Worm (Caenorhabditis elegans): ENCODE data around the gene cla-1.

ce11 chrIV:7585273-7585882, 3.4 kb upstream of the cla-1 start:
- no peak for TF ChIP-seq lin-11 (tag; optimal IDR thresholded peaks at IDR 0.05)
- TF ChIP-seq pha-4 (tag; optimal IDR thresholded peaks at IDR 0.05), result no peak
- no peak for TF ChIP-seq hlh-8 (tag; optimal IDR thresholded peaks at IDR 0.05)
- no peak for TF ChIP-seq che-1 (tag; optimal IDR thresholded peaks at IDR 0.05)
- TF ChIP-seq ceh-2 (tag; optimal IDR thresholded peaks at IDR 0.05), result no peak
- no peak for TF ChIP-seq unc-3 (GFP tag; conservative IDR thresholded peaks at IDR 0.05)
- TF ChIP-seq unc-3 (tag; optimal IDR thresholded peaks at IDR 0.05), result no peak

Data from whole organism, late embryonic.